Worm (Caenorhabditis elegans) whole organism, L4 larva: Measurements from ENCODE around the gene C04H4.1.
A peak's percentile ranks its signal among the peaks of the same experiment; 100 is the strongest.

Experiments
- F10B5.3 ChIP-seq: sonication (generic microtip); optimal IDR thresholded peaks from 2 replicates; lab custom pipeline; 2016; ENCODE audit warnings: mild to moderate bottlenecking, missing genetic modification characterization, missing compliant biosample characterization
- F26F4.8 ChIP-seq: fragments of 200-800 bp; sonication (Bioruptor generic); conservative IDR thresholded peaks from 2 replicates; pipeline ENCODE4 v1.3.6; 2022; ENCODE audit warnings: missing genetic modification characterization, missing compliant biosample characterization
- F49E8.2 ChIP-seq: sonication (generic microtip); optimal IDR thresholded peaks from 2 replicates; lab custom pipeline; 2016; ENCODE audit warnings: missing compliant biosample characterization, mild to moderate bottlenecking, missing genetic modification characterization, borderline replicate concordance
- T20F7.1 ChIP-seq: fragments of 200-800 bp; sonication (Bioruptor generic); optimal IDR thresholded peaks from 2 replicates; lab custom pipeline; 2018; ENCODE audit warnings: mild to moderate bottlenecking, missing genetic modification characterization, missing compliant biosample characterization
- Y105C5A.15 ChIP-seq: fragments of 200-800 bp; sonication (Bioruptor generic); IDR thresholded peaks from 2 replicates; pipeline ENCODE4 v1.3.6; 2022; ENCODE audit warnings: missing genetic modification characterization, missing compliant biosample characterization
- aha-1 ChIP-seq: fragments of 150-350 bp; peaks from one replicate; lab custom pipeline; 2014; ENCODE audit warnings: missing biosample characterization, missing genetic modification characterization
- ama-1 ChIP-seq: fragments of 150-350 bp; optimal IDR thresholded peaks from 2 replicates; lab custom pipeline; 2014; ENCODE audit warnings: inconsistent platforms, mixed read lengths
- ceh-28 ChIP-seq: fragments of 150-350 bp; optimal IDR thresholded peaks from 2 replicates; lab custom pipeline; 2014; ENCODE audit warnings: missing biosample characterization, missing genetic modification reagents, missing genetic modification characterization
- ceh-44 ChIP-seq: fragments of 200-800 bp; sonication (Bioruptor generic); IDR thresholded peaks from 2 replicates; pipeline ENCODE4 v1.3.6; 2022; ENCODE audit warnings: missing genetic modification reagents, missing genetic modification characterization, missing compliant biosample characterization
- cey-2 ChIP-seq: sonication (generic microtip); optimal IDR thresholded peaks from 3 replicates; lab custom pipeline; 2017; ENCODE audit warnings: missing genetic modification characterization, mild to moderate bottlenecking, missing compliant biosample characterization, antibody characterized with exemption, borderline replicate concordance; ENCODE audit not compliant: insufficient read depth
- daf-12 ChIP-seq: fragments of 150-350 bp; optimal IDR thresholded peaks from 2 replicates; lab custom pipeline; 2014; ENCODE audit warnings: missing biosample characterization, missing genetic modification reagents, missing genetic modification characterization
- daf-16 ChIP-seq, 3 experiments: sonication (generic microtip); optimal IDR thresholded peaks; 2 replicates each; lab custom pipeline; 2016 to 2017; ENCODE audit warnings: missing genetic modification characterization in 3 of 3, missing genetic modification reagents in 3 of 3, mild to moderate bottlenecking in 2 of 3, missing compliant biosample characterization in 2 of 3, missing biosample characterization in 1 of 3, moderate library complexity in 1 of 3
- dmd-9 ChIP-seq: fragments of 200-800 bp; sonication (Bioruptor generic); IDR thresholded peaks from 2 replicates; pipeline ENCODE4 v1.3.6; 2022; ENCODE audit warnings: missing genetic modification reagents, missing genetic modification characterization, missing compliant biosample characterization
- dpl-1 ChIP-seq: fragments of 150-350 bp; optimal IDR thresholded peaks from 2 replicates; lab custom pipeline; 2014; ENCODE audit warnings: missing biosample characterization, missing genetic modification reagents, missing genetic modification characterization
- egl-27 ChIP-seq: sonication (generic microtip); optimal IDR thresholded peaks from 3 replicates; lab custom pipeline; 2017; ENCODE audit warnings: missing biosample characterization, missing genetic modification reagents, missing genetic modification characterization
- fkh-10 ChIP-seq: fragments of 150-350 bp; optimal IDR thresholded peaks from 2 replicates; lab custom pipeline; 2014; ENCODE audit warnings: missing biosample characterization, missing genetic modification reagents, missing genetic modification characterization
- gei-8 ChIP-seq: fragments of 200-800 bp; sonication (Bioruptor generic); optimal IDR thresholded peaks from 2 replicates; lab custom pipeline; 2018; ENCODE audit warnings: mild to moderate bottlenecking, missing genetic modification characterization, missing compliant biosample characterization
- hif-1 ChIP-seq, 2 experiments: sonication (generic microtip); optimal IDR thresholded peaks; 2 replicates each; lab custom pipeline; 2016 to 2017; ENCODE audit warnings: missing compliant biosample characterization in 2 of 2, missing genetic modification characterization in 2 of 2, missing genetic modification reagents in 2 of 2, missing genotype in 2 of 2, mild to moderate bottlenecking in 1 of 2
- hlh-11 ChIP-seq: fragments of 200-800 bp; sonication (Bioruptor generic); optimal IDR thresholded peaks from 2 replicates; lab custom pipeline; 2018; ENCODE audit warnings: mild to moderate bottlenecking, missing genetic modification characterization, missing compliant biosample characterization
- hlh-30 ChIP-seq: sonication (generic microtip); optimal IDR thresholded peaks from 2 replicates; lab custom pipeline; 2017; ENCODE audit warnings: antibody characterized with exemption, mild to moderate bottlenecking, missing genetic modification characterization, missing compliant biosample characterization; ENCODE audit not compliant: insufficient read depth
- jun-1 ChIP-seq: fragments of 150-350 bp; optimal IDR thresholded peaks from 2 replicates; lab custom pipeline; 2014; ENCODE audit warnings: missing biosample characterization, missing genetic modification reagents, missing genetic modification characterization
- lin-1 ChIP-seq: fragments of 200-800 bp; sonication (Bioruptor generic); IDR thresholded peaks from 2 replicates; pipeline ENCODE4 v1.3.6; 2022; ENCODE audit warnings: missing genetic modification reagents, missing genetic modification characterization, missing compliant biosample characterization
- lin-15B ChIP-seq: fragments of 150-350 bp; sonication (generic microtip); optimal IDR thresholded peaks from 3 replicates; lab custom pipeline; 2014; ENCODE audit warnings: missing biosample characterization, missing genetic modification characterization
- lin-29 ChIP-seq: fragments of 200-800 bp; sonication (Bioruptor generic); IDR thresholded peaks from 2 replicates; pipeline ENCODE4 v1.3.6; 2022; ENCODE audit warnings: missing genetic modification reagents, missing genetic modification characterization, missing compliant biosample characterization
- lin-39 ChIP-seq: fragments of 150-350 bp; optimal IDR thresholded peaks from 2 replicates; lab custom pipeline; 2014; ENCODE audit warnings: missing biosample characterization, missing genetic modification reagents, missing genetic modification characterization
- lir-3 ChIP-seq: sonication (generic microtip); optimal IDR thresholded peaks from 2 replicates; lab custom pipeline; 2016; ENCODE audit warnings: mild to moderate bottlenecking, missing genetic modification characterization, missing compliant biosample characterization
- lsy-2 ChIP-seq, 2 experiments: fragments of 150-350 bp in 1 of 2; sonication (generic microtip) in 1 of 2; optimal IDR thresholded peaks; 2 replicates each; lab custom pipeline; 2014 to 2017; ENCODE audit warnings: missing biosample characterization in 2 of 2, missing genetic modification characterization in 2 of 2
- madf-9 ChIP-seq: fragments of 200-800 bp; sonication (Bioruptor generic); conservative IDR thresholded peaks from 2 replicates; pipeline ENCODE4 v1.3.6; 2022; ENCODE audit warnings: missing genetic modification reagents, missing genetic modification characterization, missing compliant biosample characterization
- mdl-1 ChIP-seq, 2 experiments: fragments of 150-350 bp in 1 of 2; sonication (generic microtip) in 1 of 2; optimal IDR thresholded peaks; 2 replicates each; lab custom pipeline; 2014 to 2017; ENCODE audit warnings: missing biosample characterization in 2 of 2, missing genetic modification characterization in 2 of 2
- nhr-10 ChIP-seq: fragments of 150-350 bp; optimal IDR thresholded peaks from 2 replicates; lab custom pipeline; 2014; ENCODE audit warnings: missing biosample characterization, missing genetic modification characterization
- nhr-102 ChIP-seq: sonication (generic microtip); optimal IDR thresholded peaks from 2 replicates; lab custom pipeline; 2016; ENCODE audit warnings: mild to moderate bottlenecking, missing genetic modification characterization, moderate library complexity, missing compliant biosample characterization
- nhr-42 ChIP-seq: fragments of 200-800 bp; sonication (Bioruptor generic); IDR thresholded peaks from 2 replicates; pipeline ENCODE4 v1.3.6; 2022; ENCODE audit warnings: missing genetic modification characterization, missing compliant biosample characterization
- nhr-77 ChIP-seq: fragments of 150-350 bp; optimal IDR thresholded peaks from 2 replicates; lab custom pipeline; 2014; ENCODE audit warnings: missing biosample characterization, missing genetic modification characterization
- pha-4 ChIP-seq, 2 experiments: fragments of 150-350 bp in 1 of 2; fragments of 200-800 bp in 1 of 2; sonication (Bioruptor generic) in 1 of 2; IDR thresholded peaks in 1 of 2; optimal IDR thresholded peaks in 1 of 2; 2 replicates each; pipeline versions ENCODE4 v1.3.6 to Lab custom; 2014 to 2022; ENCODE audit warnings: missing genetic modification characterization in 2 of 2, missing genetic modification reagents in 2 of 2, missing biosample characterization in 1 of 2, missing compliant biosample characterization in 1 of 2
- php-3 ChIP-seq: fragments of 200-800 bp; sonication (Bioruptor generic); IDR thresholded peaks from 2 replicates; pipeline ENCODE4 v1.3.6; 2022; ENCODE audit warnings: missing genetic modification reagents, missing genetic modification characterization, missing compliant biosample characterization
- rbr-2 ChIP-seq: sonication (generic microtip); optimal IDR thresholded peaks from 2 replicates; lab custom pipeline; 2016; ENCODE audit warnings: missing genotype, missing genetic modification characterization, missing compliant biosample characterization
- sdz-12 ChIP-seq: fragments of 200-800 bp; sonication (Bioruptor generic); optimal IDR thresholded peaks from 2 replicates; lab custom pipeline; 2018; ENCODE audit warnings: mild to moderate bottlenecking, missing genetic modification characterization, missing compliant biosample characterization
- set-16 ChIP-seq: fragments of 200-800 bp; sonication (Bioruptor generic); IDR thresholded peaks from 2 replicates; pipeline ENCODE4 v1.3.6; 2022; ENCODE audit warnings: missing genetic modification reagents, missing genetic modification characterization, missing compliant biosample characterization
- skn-1 ChIP-seq: fragments of 150-350 bp; optimal IDR thresholded peaks from 2 replicates; lab custom pipeline; 2014; ENCODE audit warnings: missing biosample characterization, missing genetic modification characterization
- snpc-1.2 ChIP-seq: fragments of 200-800 bp; sonication (Bioruptor generic); IDR thresholded peaks from 2 replicates; pipeline ENCODE4 v1.3.6; 2022; ENCODE audit warnings: missing genetic modification reagents, missing genetic modification characterization, missing compliant biosample characterization
- spr-3 ChIP-seq: fragments of 200-800 bp; sonication (Bioruptor generic); optimal IDR thresholded peaks from 2 replicates; lab custom pipeline; 2018; ENCODE audit warnings: mild to moderate bottlenecking, missing genetic modification characterization, missing compliant biosample characterization
- zag-1 ChIP-seq: fragments of 150-350 bp; optimal IDR thresholded peaks from 2 replicates; lab custom pipeline; 2014; ENCODE audit warnings: missing biosample characterization, missing genetic modification characterization
- ztf-11 ChIP-seq: fragments of 150-350 bp; optimal IDR thresholded peaks from 2 replicates; lab custom pipeline; 2014; ENCODE audit warnings: missing biosample characterization, missing genetic modification characterization

Gene C04H4.1

DNA sequence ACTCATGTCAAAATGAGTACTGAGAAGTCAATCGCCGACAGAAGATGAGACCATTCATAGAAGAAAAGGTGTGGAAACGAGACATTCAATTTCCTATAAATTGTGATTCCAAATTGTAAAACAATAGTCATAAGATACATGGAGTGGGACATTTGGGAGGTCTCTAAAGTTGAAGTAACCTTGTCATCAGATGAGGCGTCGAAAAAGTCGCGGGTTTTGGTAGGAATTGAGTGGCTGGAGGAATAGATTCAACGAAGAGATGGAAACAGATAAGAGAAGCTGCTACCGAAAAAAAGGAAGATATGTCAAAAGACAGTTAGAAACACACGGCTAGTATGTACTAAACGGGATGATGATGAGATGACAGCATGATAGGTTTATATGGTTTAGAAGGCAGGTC lies 28.0 kb upstream of the C04H4.1 start:
- peak; percentile 66 for TF ChIP-seq aha-1 (tag; lab: Kevin White, UChicago)
- TF ChIP-seq rbr-2, result no peak
- peak; percentile 61 for TF ChIP-seq hlh-30 (tag; lab: Kevin White, UChicago)
- TF ChIP-seq, all 104 proteins: peak for 2

DNA sequence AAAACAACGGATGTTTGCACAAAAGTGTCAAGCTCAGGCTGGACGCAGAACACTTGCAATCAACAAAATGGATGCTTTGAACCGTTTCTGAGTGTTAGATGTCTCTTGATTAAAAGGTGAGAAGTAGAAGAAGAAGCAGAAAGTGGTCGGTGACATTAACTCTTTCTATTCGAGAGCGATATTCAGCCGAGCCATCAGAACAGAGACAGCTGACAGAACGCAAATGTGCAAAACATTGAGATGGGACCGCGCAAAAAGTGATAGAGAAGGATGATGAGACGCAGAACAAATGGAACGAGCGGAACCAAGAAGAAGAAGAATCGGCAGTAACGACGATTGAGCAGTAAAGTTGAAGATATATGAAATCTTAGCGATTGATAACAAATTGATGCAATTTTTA lies 23.0 kb upstream of the C04H4.1 start:
- TF ChIP-seq hif-1 (tag; optimal IDR thresholded peaks at IDR 0.05; lab: Kevin White, UChicago), result no peak
- no peak for TF ChIP-seq lin-1
- TF ChIP-seq zag-1 (tag; lab: Kevin White, UChicago), result no peak
- TF ChIP-seq ztf-11, result no peak
- no peak for TF ChIP-seq lsy-2 (tag; optimal IDR thresholded peaks at IDR 0.05; lab: Kevin White, UChicago)
- no peak for TF ChIP-seq lin-29 (GFP tag; lab: Robert Waterston, UW)
- no peak for TF ChIP-seq skn-1 (tag; lab: Kevin White, UChicago)

DNA sequence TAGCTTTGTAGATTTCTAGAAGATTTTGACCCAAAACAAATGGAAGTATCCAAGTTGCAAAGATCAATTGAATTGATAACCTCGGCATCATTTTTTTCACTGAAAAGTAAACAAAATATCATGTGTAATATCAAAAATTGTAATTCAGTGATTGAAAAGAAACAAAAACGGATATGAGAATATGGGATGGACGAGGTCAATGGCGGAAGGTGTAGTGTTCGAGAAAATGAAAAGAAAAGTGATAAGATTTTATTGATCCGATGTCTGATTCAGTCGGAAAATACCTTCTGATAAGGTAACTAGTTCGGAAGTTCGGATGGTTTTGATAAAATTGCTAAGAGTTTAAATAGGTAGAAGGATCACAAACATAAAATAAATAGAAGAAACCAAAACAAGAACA lies 20.6 kb upstream of the C04H4.1 start, which contains the start of gene ZK669.2:
ZK669.2 (minus strand) TSS at position 101 of the 400 bp plus-strand sequence.
- TF ChIP-seq cey-2 (tag; lab: Kevin White, UChicago), result no peak
- TF ChIP-seq F49E8.2 (tag; lab: Kevin White, UChicago), result no peak
- no peak for TF ChIP-seq nhr-42 (GFP tag; lab: Robert Waterston, UW)
- TF ChIP-seq nhr-102, result no peak
- TF ChIP-seq dmd-9 (GFP tag; lab: Robert Waterston, UW), result no peak
- TF ChIP-seq nhr-77, result no peak
- TF ChIP-seq gei-8, result no peak
- no peak for TF ChIP-seq F10B5.3 (tag; lab: Kevin White, UChicago)
- TF ChIP-seq madf-9 (GFP tag; lab: Robert Waterston, UW), result no peak
- TF ChIP-seq mdl-1 (tag; optimal IDR thresholded peaks at IDR 0.05; lab: Kevin White, UChicago), result no peak
- no peak for TF ChIP-seq egl-27 (tag; lab: Kevin White, UChicago)
- TF ChIP-seq spr-3 (GFP tag; lab: Kevin White, UChicago), result no peak
- TF ChIP-seq nhr-10, result no peak
- no peak for TF ChIP-seq skn-1 (tag; lab: Kevin White, UChicago)
- no peak for TF ChIP-seq ama-1
- TF ChIP-seq jun-1 (tag; lab: Kevin White, UChicago), result no peak
- no peak for TF ChIP-seq lin-15B (tag; lab: Kevin White, UChicago)
- TF ChIP-seq hlh-11 (tag; lab: Kevin White, UChicago), result no peak
- no peak for TF ChIP-seq php-3 (GFP tag; lab: Robert Waterston, UW)
- TF ChIP-seq aha-1 (tag; lab: Kevin White, UChicago), result no peak

DNA sequence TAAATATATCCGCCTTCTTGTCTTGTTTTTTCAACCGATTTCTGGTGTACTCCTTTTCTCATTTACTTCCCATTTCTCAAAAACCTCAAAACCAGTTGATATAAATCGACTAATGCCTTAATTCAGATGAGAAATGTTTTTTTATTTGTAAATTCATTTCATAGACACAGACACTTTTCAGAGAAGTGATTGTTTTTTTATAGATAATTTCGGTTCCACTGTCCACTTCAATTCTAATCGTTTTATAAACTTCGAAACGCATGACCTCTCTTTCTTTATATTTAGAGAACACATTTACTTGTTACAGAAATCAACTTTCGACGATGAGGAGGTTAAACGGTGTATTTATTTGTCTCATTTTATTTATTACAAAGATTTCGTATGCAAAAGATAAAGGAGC lies 17.8 kb upstream of the C04H4.1 start, which contains the start of gene ZK669.3:
ZK669.3 (plus strand) TSS at position 301 of the 400 bp plus-strand sequence.
- TF ChIP-seq php-3 (GFP tag; lab: Robert Waterston, UW) (no peak), daf-12 (tag; lab: Kevin White, UChicago) (no peak), fkh-10 (GFP tag; lab: Kevin White, UChicago) (no peak), dpl-1 (GFP tag; lab: Kevin White, UChicago) (no peak), Y105C5A.15 (GFP tag; lab: Robert Waterston, UW) (no peak), F26F4.8 (GFP tag; lab: Robert Waterston, UW) (no peak), sdz-12 (no peak), zag-1 (tag; lab: Kevin White, UChicago) (no peak), F49E8.2 (tag; lab: Kevin White, UChicago) (no peak), daf-16 (GFP tag; optimal IDR thresholded peaks at IDR 0.05; lab: Kevin White, UChicago) (no peak), daf-16 (tag; optimal IDR thresholded peaks at IDR 0.05; lab: Kevin White, UChicago) (no peak), T20F7.1 (GFP tag; lab: Kevin White, UChicago) (no peak), lir-3 (tag; lab: Kevin White, UChicago) (no peak), snpc-1.2 (GFP tag; lab: Robert Waterston, UW) (no peak), lin-39 (tag; lab: Kevin White, UChicago) (no peak), set-16 (GFP tag; lab: Robert Waterston, UW) (no peak), ceh-28 (no peak), pha-4 (GFP tag; IDR thresholded peaks at IDR 0.05; lab: Robert Waterston, UW) (no peak), pha-4 (tag; optimal IDR thresholded peaks at IDR 0.05; lab: Kevin White, UChicago) (no peak), ceh-44 (GFP tag; lab: Robert Waterston, UW) (no peak), egl-27 (tag; lab: Kevin White, UChicago) (no peak)
